Fruit fly (Drosophila melanogaster) whole organism, embryonic: ENCODE measurements around the gene CAHbeta.
A peak's percentile ranks its signal among the peaks of the same experiment; 100 is the strongest.

Experiments
- Bgb ChIP-seq: fragments of 200-800 bp; sonication (Bioruptor generic); IDR thresholded peaks from 2 replicates; pipeline ENCODE4 v1.3.6; 2022; ENCODE audit warnings: missing biosample characterization, missing genetic modification characterization; ENCODE audit not compliant: partially characterized antibody
- CG10209 ChIP-seq: fragments of 200-800 bp; sonication (Bioruptor generic); optimal IDR thresholded peaks from 3 replicates; lab custom pipeline; 2017; ENCODE audit warnings: missing biosample characterization, mild to moderate bottlenecking, missing genetic modification characterization, missing genetic modification reagents
- CG10267 ChIP-seq: fragments of 200-800 bp; sonication (Bioruptor generic); optimal IDR thresholded peaks from 2 replicates; lab custom pipeline; 2018; ENCODE audit warnings: missing biosample characterization, mild to moderate bottlenecking, missing genetic modification characterization, moderate library complexity
- CG12659 ChIP-seq: fragments of 200-800 bp; sonication (Bioruptor generic); optimal IDR thresholded peaks from 3 replicates; lab custom pipeline; 2017; ENCODE audit warnings: mild to moderate bottlenecking, missing biosample characterization, missing genetic modification reagents, missing genetic modification characterization
- CG14014 ChIP-seq: fragments of 200-800 bp; sonication (Bioruptor generic); IDR thresholded peaks from 2 replicates; pipeline ENCODE4 v1.3.6; 2022; ENCODE audit warnings: missing biosample characterization, missing genetic modification characterization
- CG15479 ChIP-seq: fragments of 200-800 bp; sonication (Bioruptor generic); optimal IDR thresholded peaks from 3 replicates; lab custom pipeline; 2019; ENCODE audit warnings: missing biosample characterization, mild to moderate bottlenecking, missing genetic modification characterization, moderate library complexity
- CG15514 ChIP-seq: fragments of 200-800 bp; sonication (Bioruptor generic); optimal IDR thresholded peaks from 3 replicates; lab custom pipeline; 2017; ENCODE audit warnings: missing biosample characterization, missing genetic modification characterization, mild to moderate bottlenecking, moderate library complexity, missing genetic modification reagents
- CG1602 ChIP-seq: fragments of 200-800 bp; sonication (Bioruptor generic); optimal IDR thresholded peaks from 3 replicates; lab custom pipeline; 2016; ENCODE audit warnings: missing biosample characterization, missing genetic modification characterization
- CG17385 ChIP-seq: fragments of 200-800 bp; sonication (Bioruptor generic); optimal IDR thresholded peaks from 3 replicates; lab custom pipeline; 2018; ENCODE audit warnings: missing biosample characterization, mild to moderate bottlenecking, missing genetic modification characterization
- CG18011 ChIP-seq: fragments of 200-800 bp; sonication (Bioruptor generic); optimal IDR thresholded peaks from 2 replicates; lab custom pipeline; 2017; ENCODE audit warnings: missing biosample characterization, missing genetic modification characterization, mild to moderate bottlenecking, moderate library complexity, missing genotype
- CG18476 ChIP-seq: fragments of 200-800 bp; sonication (Bioruptor generic); optimal IDR thresholded peaks from 2 replicates; lab custom pipeline; 2016; ENCODE audit warnings: missing biosample characterization, mild to moderate bottlenecking, missing genetic modification characterization
- CG2129 ChIP-seq: fragments of 200-800 bp; sonication (Bioruptor generic); IDR thresholded peaks from 2 replicates; pipeline ENCODE4 v1.3.6; 2022; ENCODE audit warnings: missing biosample characterization, missing genetic modification characterization; ENCODE audit not compliant: partially characterized antibody
- CG30403 ChIP-seq: fragments of 200-800 bp; sonication (Bioruptor generic); optimal IDR thresholded peaks from 3 replicates; lab custom pipeline; 2016; ENCODE audit warnings: missing biosample characterization, missing genetic modification characterization
- CG4282 ChIP-seq: fragments of 200-800 bp; sonication (Bioruptor generic); optimal IDR thresholded peaks from 2 replicates; lab custom pipeline; 2016; ENCODE audit warnings: missing biosample characterization, missing genetic modification characterization
- CG43689 ChIP-seq: fragments of 200-800 bp; sonication (Bioruptor generic); IDR thresholded peaks from 2 replicates; pipeline ENCODE4 v1.3.6; 2022; ENCODE audit warnings: missing biosample characterization, missing genetic modification characterization
- CG5245 ChIP-seq: fragments of 200-800 bp; sonication (Bioruptor generic); optimal IDR thresholded peaks from 3 replicates; lab custom pipeline; 2016; ENCODE audit warnings: missing biosample characterization, missing genetic modification characterization
- CG5953 ChIP-seq: fragments of 200-800 bp; sonication (Bioruptor generic); IDR thresholded peaks from 2 replicates; pipeline ENCODE4 v1.3.6; 2022; ENCODE audit warnings: missing biosample characterization, missing genetic modification characterization
- CG8924 ChIP-seq: fragments of 200-800 bp; optimal IDR thresholded peaks from 3 replicates; lab custom pipeline; 2019; ENCODE audit warnings: missing biosample characterization, mild to moderate bottlenecking, missing genetic modification characterization, moderate library complexity
- CG9817 ChIP-seq: fragments of 200-800 bp; sonication (Bioruptor generic); optimal IDR thresholded peaks from 2 replicates; lab custom pipeline; 2018; ENCODE audit warnings: missing biosample characterization, mild to moderate bottlenecking, missing genetic modification characterization, moderate library complexity
- CTCF ChIP-seq: fragments of 200-800 bp; sonication (Bioruptor generic); optimal IDR thresholded peaks from 2 replicates; lab custom pipeline; 2017; ENCODE audit warnings: missing biosample characterization, mild to moderate bottlenecking, missing genetic modification characterization, moderate library complexity
- Doc3 ChIP-seq: fragments of 200-800 bp; sonication (Bioruptor generic); IDR thresholded peaks from 3 replicates; pipeline ENCODE4 v1.3.6; 2022; ENCODE audit warnings: missing biosample characterization, missing genetic modification characterization; ENCODE audit not compliant: partially characterized antibody
- Dref ChIP-seq: fragments of 200-800 bp; sonication (Bioruptor generic); IDR thresholded peaks from 2 replicates; pipeline ENCODE4 v1.3.6; 2022; ENCODE audit warnings: missing biosample characterization, missing genetic modification characterization
- Ets97D ChIP-seq: fragments of 200-800 bp; sonication (Bioruptor generic); optimal IDR thresholded peaks from 3 replicates; lab custom pipeline; 2016; ENCODE audit warnings: missing biosample characterization, missing genetic modification characterization
- Hsf ChIP-seq: fragments of 200-800 bp; sonication (Bioruptor generic); optimal IDR thresholded peaks from 3 replicates; lab custom pipeline; 2016; ENCODE audit warnings: missing biosample characterization, missing genetic modification characterization
- Lhr ChIP-seq: fragments of 200-800 bp; sonication (Bioruptor generic); optimal IDR thresholded peaks from 3 replicates; lab custom pipeline; 2017; ENCODE audit warnings: mild to moderate bottlenecking, missing biosample characterization, missing genetic modification reagents, missing genetic modification characterization
- MESR4 ChIP-seq: fragments of 200-800 bp; sonication (Bioruptor generic); optimal IDR thresholded peaks from 2 replicates; lab custom pipeline; 2018; ENCODE audit warnings: missing biosample characterization, mild to moderate bottlenecking, missing genetic modification characterization, moderate library complexity
- Max ChIP-seq: fragments of 200-800 bp; sonication (Bioruptor generic); optimal IDR thresholded peaks from 2 replicates; lab custom pipeline; 2016; ENCODE audit warnings: missing biosample characterization, mild to moderate bottlenecking, missing genetic modification characterization
- Nf-YA ChIP-seq: fragments of 200-800 bp; sonication (Bioruptor generic); IDR thresholded peaks from 2 replicates; pipeline ENCODE4 v1.3.6; 2022; ENCODE audit warnings: missing biosample characterization, missing genetic modification characterization
- PHDP ChIP-seq: fragments of 200-800 bp; sonication (Bioruptor generic); optimal IDR thresholded peaks from 3 replicates; lab custom pipeline; 2018; ENCODE audit warnings: missing biosample characterization, mild to moderate bottlenecking, missing genetic modification characterization, moderate library complexity
- Sin3A ChIP-seq: fragments of >200 bp; optimal IDR thresholded peaks from 2 replicates; lab custom pipeline; 2018
- TFAM ChIP-seq: fragments of 200-800 bp; sonication (Bioruptor generic); optimal IDR thresholded peaks from 2 replicates; lab custom pipeline; 2017; ENCODE audit warnings: missing biosample characterization, missing genetic modification characterization, inconsistent platforms
- az2 ChIP-seq: fragments of 200-800 bp; sonication (Bioruptor generic); optimal IDR thresholded peaks from 3 replicates; lab custom pipeline; 2016; ENCODE audit warnings: missing biosample characterization, missing genetic modification characterization
- crc ChIP-seq: fragments of 200-800 bp; sonication (Bioruptor generic); optimal IDR thresholded peaks from 2 replicates; lab custom pipeline; 2016; ENCODE audit warnings: missing biosample characterization, missing genetic modification characterization
- hbn ChIP-seq: fragments of 200-800 bp; sonication (Bioruptor generic); IDR thresholded peaks from 2 replicates; pipeline ENCODE4 v1.3.6; 2022; ENCODE audit warnings: missing biosample characterization, missing genetic modification characterization; ENCODE audit not compliant: partially characterized antibody
- jing ChIP-seq: fragments of 200-800 bp; sonication (Bioruptor generic); optimal IDR thresholded peaks from 2 replicates; lab custom pipeline; 2018; ENCODE audit warnings: missing biosample characterization, mild to moderate bottlenecking, missing genetic modification characterization
- lov ChIP-seq, 2 experiments: fragments of 200-800 bp in 1 of 2; fragments of >200 bp in 1 of 2; sonication (Bioruptor generic) in 1 of 2; IDR thresholded peaks in 1 of 2; optimal IDR thresholded peaks in 1 of 2; 2 replicates in 1 of 2; 3 replicates in 1 of 2; pipeline versions ENCODE4 v1.3.6 to Lab custom; 2017 to 2022; ENCODE audit warnings: missing biosample characterization in 1 of 2, missing genetic modification characterization in 1 of 2
- onecut ChIP-seq: fragments of 200-800 bp; sonication (Bioruptor generic); IDR thresholded peaks from 2 replicates; pipeline ENCODE4 v1.3.6; 2022; ENCODE audit warnings: missing biosample characterization, missing genetic modification characterization
- pho ChIP-seq: fragments of 200-800 bp; sonication (Bioruptor generic); optimal IDR thresholded peaks from 2 replicates; lab custom pipeline; 2016; ENCODE audit warnings: missing biosample characterization, missing genetic modification characterization
- pita ChIP-seq: fragments of 200-800 bp; sonication (Bioruptor generic); optimal IDR thresholded peaks from 2 replicates; lab custom pipeline; 2017; ENCODE audit warnings: missing biosample characterization, mild to moderate bottlenecking, missing genetic modification characterization
- pzg ChIP-seq: fragments of 200-800 bp; sonication (Bioruptor generic); optimal IDR thresholded peaks from 3 replicates; lab custom pipeline; 2018; ENCODE audit warnings: missing biosample characterization, mild to moderate bottlenecking, missing genetic modification characterization, moderate library complexity
- ranshi ChIP-seq: fragments of 200-800 bp; sonication (Bioruptor generic); IDR thresholded peaks from 2 replicates; pipeline ENCODE4 v1.3.6; 2022; ENCODE audit warnings: missing biosample characterization, missing genetic modification characterization
- sd ChIP-seq: fragments of 200-800 bp; sonication (Bioruptor generic); optimal IDR thresholded peaks from 3 replicates; lab custom pipeline; 2018; ENCODE audit warnings: missing biosample characterization, mild to moderate bottlenecking, missing genetic modification characterization, moderate library complexity
- shn ChIP-seq: fragments of 200-800 bp; sonication (Bioruptor generic); optimal IDR thresholded peaks from 3 replicates; lab custom pipeline; 2016; ENCODE audit warnings: missing biosample characterization, missing genetic modification characterization
- tll ChIP-seq, 2 experiments: fragments of 200-800 bp in 1 of 2; fragments of >200 bp in 1 of 2; sonication (Bioruptor generic) in 1 of 2; optimal IDR thresholded peaks; 2 replicates each; lab custom pipeline; 2017 to 2019; ENCODE audit warnings: missing biosample characterization in 2 of 2, missing genetic modification characterization in 2 of 2, mild to moderate bottlenecking in 1 of 2, moderate library complexity in 1 of 2
- wor ChIP-seq: fragments of 200-800 bp; sonication (Bioruptor generic); IDR thresholded peaks from 2 replicates; pipeline ENCODE4 v1.3.6; 2022; ENCODE audit warnings: missing biosample characterization, missing genetic modification characterization
- zfh1 ChIP-seq: fragments of 200-800 bp; sonication (Bioruptor generic); IDR thresholded peaks from 3 replicates; pipeline ENCODE4 v1.3.6; 2022; ENCODE audit warnings: missing biosample characterization, missing genetic modification characterization

The CAHbeta gene

dm6 chr3R:9014859-9015466 lies 34.3 kb downstream of the CAHbeta start, which contains the start of the genes Kcmf1, Sf3b5 and CG11986 (continued):
- TF ChIP-seq MESR4 (GFP tag; lab: Kevin White, UChicago) (peak; percentile 49), pzg (GFP tag; lab: Kevin White, UChicago) (peak; percentile 36), CG8924 (tag; lab: Kevin White, UChicago) (peak; percentile 20), Sin3A (lab: Kevin White, UChicago) (peak; percentile 34), CG12659 (GFP tag; lab: Kevin White, UChicago) (peak; percentile 13), CG14014 (GFP tag; lab: Robert Waterston, UW) (no peak), Bgb (GFP tag; lab: Robert Waterston, UW) (peak; percentile 8; the same call in 1 of the 2 replicates), CG9817 (tag; lab: Kevin White, UChicago) (no peak)

DNA sequence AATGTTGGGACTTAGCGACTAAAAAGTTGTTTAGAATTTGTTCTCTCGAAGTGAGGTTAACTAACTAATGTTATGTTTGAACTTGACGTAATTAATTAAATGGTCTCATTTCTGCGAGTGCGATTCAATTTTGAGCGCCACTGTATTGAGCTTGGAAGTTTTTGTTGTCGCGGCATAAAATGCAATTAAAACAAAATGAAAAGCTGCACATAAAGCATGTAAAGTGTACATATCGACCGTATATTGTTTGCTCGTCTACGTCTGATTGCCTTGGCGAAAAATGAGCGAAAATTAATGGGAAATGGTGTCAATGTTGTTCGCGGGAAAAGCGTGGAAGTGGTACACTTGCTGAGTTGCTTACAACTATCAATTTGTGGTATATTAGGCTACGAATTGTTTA lies 36.2 kb downstream of the CAHbeta start:
- TF ChIP-seq CG2129 (GFP tag; lab: Robert Waterston, UW) (no peak), Dref (GFP tag; lab: Robert Waterston, UW) (no peak), CG1602 (no peak), hbn (GFP tag; lab: Robert Waterston, UW) (no peak), CG43689 (GFP tag; lab: Robert Waterston, UW) (no peak), pho (GFP tag; lab: Kevin White, UChicago) (no peak), crc (GFP tag; lab: Kevin White, UChicago) (no peak), Hsf (GFP tag; lab: Kevin White, UChicago) (no peak), CG30403 (no peak), CG15514 (no peak), lov (optimal IDR thresholded peaks at IDR 0.05; lab: Kevin White, UChicago) (no peak), lov (GFP tag; IDR thresholded peaks at IDR 0.05; lab: Robert Waterston, UW) (no peak), PHDP (tag; lab: Kevin White, UChicago) (no peak), CG4282 (GFP tag; lab: Kevin White, UChicago) (no peak)
- TF ChIP-seq, all 482 proteins: peak for 0

DNA sequence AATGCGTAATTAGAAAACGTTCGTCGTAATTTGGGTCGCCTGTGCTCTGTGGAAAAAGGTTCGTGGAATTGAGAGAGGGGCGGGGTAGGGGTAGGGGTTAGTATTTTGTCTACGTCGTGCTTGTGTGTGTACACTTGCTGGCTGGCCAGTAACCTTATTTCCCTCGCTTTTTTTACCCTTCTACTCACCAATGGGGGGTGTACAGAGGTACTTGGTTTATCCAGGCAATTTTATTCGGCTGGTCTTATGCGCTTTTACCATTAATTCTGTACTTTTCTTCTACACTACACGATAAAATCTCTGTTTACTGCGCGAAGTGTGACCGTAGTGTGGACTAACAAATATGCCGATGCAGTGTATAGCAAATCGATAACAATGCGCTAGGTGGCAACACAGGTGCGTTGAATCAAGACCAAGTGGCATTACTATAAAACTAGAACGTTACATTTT lies 39.1 kb downstream of the CAHbeta start, which contains the start of gene tgo:
tgo (minus strand) TSS at position 334 of the 450 bp plus-strand sequence.
- TF ChIP-seq sd (tag; lab: Kevin White, UChicago), result peak; percentile 71
- TF ChIP-seq CG10209 (GFP tag; lab: Kevin White, UChicago), result no peak
- no peak for TF ChIP-seq tll (GFP tag; optimal IDR thresholded peaks at IDR 0.05; lab: Kevin White, UChicago)
- TF ChIP-seq CG18011, result no peak
- no peak for TF ChIP-seq shn (GFP tag; lab: Kevin White, UChicago)
- TF ChIP-seq zfh1, result 0 out of 3 replicates have a peak, but pooled peaks have one; percentile 22
- peak; percentile 61 for TF ChIP-seq CG10267
- no peak for TF ChIP-seq CG17385 (GFP tag; lab: Kevin White, UChicago)
- peak; percentile 96 for TF ChIP-seq pzg (GFP tag; lab: Kevin White, UChicago)
- no peak for TF ChIP-seq CG15479 (GFP tag; lab: Kevin White, UChicago)
- peak; percentile 50 for TF ChIP-seq onecut
- TF ChIP-seq az2 (GFP tag; lab: Kevin White, UChicago), result no peak
- TF ChIP-seq CG15514, result peak; percentile 75
- TF ChIP-seq jing (GFP tag; lab: Kevin White, UChicago), result no peak
- TF ChIP-seq CG5953, result no peak
- TF ChIP-seq CTCF (GFP tag; lab: Kevin White, UChicago), result peak; percentile 42
- no peak for TF ChIP-seq ranshi (GFP tag; lab: Robert Waterston, UW)
- no peak for TF ChIP-seq Doc3 (GFP tag; lab: Robert Waterston, UW)
- TF ChIP-seq Max (GFP tag; lab: Kevin White, UChicago), result no peak
- TF ChIP-seq CG4282 (GFP tag; lab: Kevin White, UChicago), result no peak
- TF ChIP-seq Ets97D (GFP tag; lab: Kevin White, UChicago), result peak; percentile 52
- TF ChIP-seq wor, result no peak
- TF ChIP-seq CG5245 (GFP tag; lab: Kevin White, UChicago), result no peak
- TF ChIP-seq pita (GFP tag; lab: Kevin White, UChicago), result no peak
- peak; percentile 79 for TF ChIP-seq Lhr (GFP tag; lab: Kevin White, UChicago)
- no peak for TF ChIP-seq Nf-YA (GFP tag; lab: Robert Waterston, UW)
- no peak for TF ChIP-seq TFAM
- TF ChIP-seq CG18476 (GFP tag; lab: Kevin White, UChicago), result no peak
